Fruit fly (Drosophila melanogaster): Measurements from ENCODE around the gene CstF50.

The CstF50 gene

dm6 chr3R:31748093-31748996 lies 11.6 kb upstream of the CstF50 start:
- no peak for TF ChIP-seq fd85E (GFP tag; optimal IDR thresholded peaks at IDR 0.05)
- no peak for TF ChIP-seq lz (GFP tag; optimal IDR thresholded peaks at IDR 0.05)
- TF ChIP-seq CG11294 (GFP tag; IDR thresholded peaks at IDR 0.05), result no peak
- TF ChIP-seq fkh (GFP tag; optimal IDR thresholded peaks at IDR 0.05), result peak; percentile 80
- TF ChIP-seq CG3032 (tag; optimal IDR thresholded peaks at IDR 0.05), result peak; percentile 31
- TF ChIP-seq CG10669 (GFP tag; optimal IDR thresholded peaks at IDR 0.05), result peak; percentile 35
- peak; percentile 74 for TF ChIP-seq net (GFP tag; optimal IDR thresholded peaks at IDR 0.05)
- no peak for TF ChIP-seq salr (GFP tag; optimal IDR thresholded peaks at IDR 0.05)
- TF ChIP-seq CG11902 (GFP tag; optimal IDR thresholded peaks at IDR 0.05), result no peak
- TF ChIP-seq CG6854 (GFP tag; optimal IDR thresholded peaks at IDR 0.05), result peak; percentile 80
- TF ChIP-seq esn (GFP tag; optimal IDR thresholded peaks at IDR 0.05), result peak; percentile 12
- TF ChIP-seq ss (GFP tag; optimal IDR thresholded peaks at IDR 0.05), result peak; percentile 79 to 90
- peak; percentile 2 for TF ChIP-seq achi (GFP tag; optimal IDR thresholded peaks at IDR 0.05)
- no peak for TF ChIP-seq cyc (GFP tag; optimal IDR thresholded peaks at IDR 0.05)
- TF ChIP-seq Gug (GFP tag; IDR thresholded peaks at IDR 0.05), result no peak
- TF ChIP-seq CG6792 (GFP tag; optimal IDR thresholded peaks at IDR 0.05), result peak; percentile 1
- no peak for TF ChIP-seq CG15336 (GFP tag; IDR thresholded peaks at IDR 0.05)
- TF ChIP-seq CG11762 (GFP tag; optimal IDR thresholded peaks at IDR 0.05; ENCODE audit: insufficient read depth), result no peak
- TF ChIP-seq dac (GFP tag; optimal IDR thresholded peaks at IDR 0.05), result no peak
- TF ChIP-seq CG31627 (GFP tag; optimal IDR thresholded peaks at IDR 0.05), result no peak
- peak; percentile 31 for TF ChIP-seq vri (GFP tag; optimal IDR thresholded peaks at IDR 0.05)
- TF ChIP-seq CG6808 (GFP tag; optimal IDR thresholded peaks at IDR 0.05), result peak; percentile 79
- peak; percentile 36 for TF ChIP-seq spab (GFP tag; optimal IDR thresholded peaks at IDR 0.05)
- no peak for TF ChIP-seq CG10631 (GFP tag; optimal IDR thresholded peaks at IDR 0.05)
- no peak for TF ChIP-seq Smox (GFP tag; optimal IDR thresholded peaks at IDR 0.05)
- peak; percentile 38 for TF ChIP-seq Blimp-1 (GFP tag; optimal IDR thresholded peaks at IDR 0.05)
- TF ChIP-seq CG9139 (GFP tag; optimal IDR thresholded peaks at IDR 0.05), result peak; percentile 73
- TF ChIP-seq Eip78C (GFP tag), result peak; percentile 72
- TF ChIP-seq fd59A (GFP tag; optimal IDR thresholded peaks at IDR 0.05), result no peak
- TF ChIP-seq CG8319 (GFP tag; optimal IDR thresholded peaks at IDR 0.05), result no peak
- no peak for TF ChIP-seq eg (GFP tag; IDR thresholded peaks at IDR 0.05)
- TF ChIP-seq dsx (GFP tag; optimal IDR thresholded peaks at IDR 0.05; ENCODE audit: poor library complexity, severe bottlenecking), result peak; percentile 83
- TF ChIP-seq Hr39 (GFP tag; optimal IDR thresholded peaks at IDR 0.05), result no peak
- TF ChIP-seq CG8632 (GFP tag; optimal IDR thresholded peaks at IDR 0.05), result peak; percentile 5
- TF ChIP-seq CG34406 (GFP tag; optimal IDR thresholded peaks at IDR 0.05), result no peak
- TF ChIP-seq Lpt (GFP tag; optimal IDR thresholded peaks at IDR 0.05), result peak; percentile 62
- no peak for TF ChIP-seq CG4318 (GFP tag; optimal IDR thresholded peaks at IDR 0.05)
- TF ChIP-seq CG6276 (GFP tag; optimal IDR thresholded peaks at IDR 0.05), result peak; percentile 65
- no peak for TF ChIP-seq Met (GFP tag; optimal IDR thresholded peaks at IDR 0.05)
- TF ChIP-seq CG16779 (tag; optimal IDR thresholded peaks at IDR 0.05), result peak; percentile 75
- no peak for TF ChIP-seq Hr4 (GFP tag; optimal IDR thresholded peaks at IDR 0.05)
- TF ChIP-seq CG1621 (tag; optimal IDR thresholded peaks at IDR 0.05), result peak; percentile 76
- TF ChIP-seq OdsH (GFP tag; optimal IDR thresholded peaks at IDR 0.05), result no peak
- TF ChIP-seq pdm3 (GFP tag; optimal IDR thresholded peaks at IDR 0.05), result no peak
- TF ChIP-seq CG32006 (GFP tag; optimal IDR thresholded peaks at IDR 0.05), result peak; percentile 15
- peak; percentile 33 for TF ChIP-seq CG3919 (GFP tag; optimal IDR thresholded peaks at IDR 0.05)
- peak; percentile 54 for TF ChIP-seq Sox14 (GFP tag; optimal IDR thresholded peaks at IDR 0.05)
- TF ChIP-seq topi (GFP tag; optimal IDR thresholded peaks at IDR 0.05), result no peak
- no peak for TF ChIP-seq Hr38 (GFP tag; optimal IDR thresholded peaks at IDR 0.05)
- TF ChIP-seq Ets96B (tag; optimal IDR thresholded peaks at IDR 0.05), result peak; percentile 52

Data from whole organism, prepupa.